Fruit fly (Drosophila melanogaster) whole organism, embryonic: ENCODE data around the gene CG13097.

Experiments
- Ada2b ChIP-seq: fragments of 200-800 bp; sonication (Bioruptor generic); IDR thresholded peaks from 2 replicates; pipeline ENCODE4 v1.3.6; 2022; ENCODE audit warnings: missing biosample characterization, missing genetic modification characterization
- B-H2 ChIP-seq: fragments of 200-800 bp; sonication (Bioruptor generic); optimal IDR thresholded peaks from 2 replicates; lab custom pipeline; 2018; ENCODE audit warnings: missing biosample characterization, mild to moderate bottlenecking, missing genetic modification characterization
- CG10209 ChIP-seq: fragments of 200-800 bp; sonication (Bioruptor generic); optimal IDR thresholded peaks from 3 replicates; lab custom pipeline; 2017; ENCODE audit warnings: missing biosample characterization, mild to moderate bottlenecking, missing genetic modification characterization, missing genetic modification reagents
- CG10267 ChIP-seq: fragments of 200-800 bp; sonication (Bioruptor generic); optimal IDR thresholded peaks from 2 replicates; lab custom pipeline; 2018; ENCODE audit warnings: missing biosample characterization, mild to moderate bottlenecking, missing genetic modification characterization, moderate library complexity
- CG10654 ChIP-seq: fragments of 200-800 bp; sonication (Bioruptor generic); optimal IDR thresholded peaks from 2 replicates; lab custom pipeline; 2016; ENCODE audit warnings: missing biosample characterization, missing genetic modification characterization
- CG11398 ChIP-seq: fragments of 200-800 bp; sonication (Bioruptor generic); optimal IDR thresholded peaks from 2 replicates; lab custom pipeline; 2016; ENCODE audit warnings: missing biosample characterization, missing genetic modification characterization
- CG11560 ChIP-seq: fragments of 200-800 bp; sonication (Bioruptor generic); IDR thresholded peaks from 3 replicates; pipeline ENCODE4 v1.3.6; 2022; ENCODE audit warnings: missing biosample characterization, missing genetic modification characterization
- CG12659 ChIP-seq: fragments of 200-800 bp; sonication (Bioruptor generic); optimal IDR thresholded peaks from 3 replicates; lab custom pipeline; 2017; ENCODE audit warnings: mild to moderate bottlenecking, missing biosample characterization, missing genetic modification reagents, missing genetic modification characterization
- CG12769 ChIP-seq: fragments of 200-800 bp; sonication (Bioruptor generic); optimal IDR thresholded peaks from 2 replicates; lab custom pipeline; 2019; ENCODE audit warnings: missing biosample characterization, mild to moderate bottlenecking, missing genetic modification characterization, moderate library complexity
- CG13287 ChIP-seq: fragments of 200-800 bp; sonication (Bioruptor generic); IDR thresholded peaks from 2 replicates; pipeline ENCODE4 v1.3.6; 2022; ENCODE audit warnings: missing biosample characterization, missing genetic modification characterization; ENCODE audit not compliant: partially characterized antibody
- CG15479 ChIP-seq: fragments of 200-800 bp; sonication (Bioruptor generic); optimal IDR thresholded peaks from 3 replicates; lab custom pipeline; 2019; ENCODE audit warnings: missing biosample characterization, mild to moderate bottlenecking, missing genetic modification characterization, moderate library complexity
- CG2875 ChIP-seq: fragments of 200-800 bp; sonication (Bioruptor generic); optimal IDR thresholded peaks from 2 replicates; lab custom pipeline; 2017; ENCODE audit warnings: missing biosample characterization, mild to moderate bottlenecking, missing genetic modification characterization, missing genetic modification reagents
- CG2889 ChIP-seq: fragments of 200-800 bp; sonication (Bioruptor generic); IDR thresholded peaks from 3 replicates; pipeline ENCODE4 v1.3.6; 2022; ENCODE audit warnings: missing biosample characterization, missing genetic modification characterization
- CG30403 ChIP-seq: fragments of 200-800 bp; sonication (Bioruptor generic); optimal IDR thresholded peaks from 3 replicates; lab custom pipeline; 2016; ENCODE audit warnings: missing biosample characterization, missing genetic modification characterization
- CG34422 ChIP-seq: fragments of 200-800 bp; sonication (Bioruptor generic); IDR thresholded peaks from 3 replicates; pipeline ENCODE4 v1.3.6; 2022; ENCODE audit warnings: missing biosample characterization, missing genetic modification characterization
- CG4328 ChIP-seq: fragments of 200-800 bp; sonication (Bioruptor generic); optimal IDR thresholded peaks from 3 replicates; lab custom pipeline; 2017; ENCODE audit warnings: missing biosample characterization, missing genetic modification reagents, missing genetic modification characterization
- CG6272 ChIP-seq: fragments of 200-800 bp; sonication (Bioruptor generic); IDR thresholded peaks from 2 replicates; pipeline ENCODE4 v1.3.6; 2022; ENCODE audit warnings: missing biosample characterization, missing genetic modification characterization
- CG8089 ChIP-seq: fragments of 200-800 bp; sonication (Bioruptor generic); optimal IDR thresholded peaks from 3 replicates; lab custom pipeline; 2016; ENCODE audit warnings: missing biosample characterization, missing genetic modification characterization
- CG8290 ChIP-seq, 3 experiments: fragments of 200-800 bp; sonication (Bioruptor generic); optimal IDR thresholded peaks; 2 replicates each; lab custom pipeline; 2016 to 2019; ENCODE audit warnings: missing biosample characterization in 3 of 3, missing genetic modification characterization in 3 of 3, mild to moderate bottlenecking in 2 of 3, moderate library complexity in 1 of 3
- CG8924 ChIP-seq: fragments of 200-800 bp; optimal IDR thresholded peaks from 3 replicates; lab custom pipeline; 2019; ENCODE audit warnings: missing biosample characterization, mild to moderate bottlenecking, missing genetic modification characterization, moderate library complexity
- CG9437 ChIP-seq: fragments of 200-800 bp; sonication (Bioruptor generic); optimal IDR thresholded peaks from 2 replicates; lab custom pipeline; 2018; ENCODE audit warnings: missing biosample characterization, mild to moderate bottlenecking, missing genetic modification characterization
- E2f1 ChIP-seq: fragments of 200-800 bp; sonication (Bioruptor generic); IDR thresholded peaks from 2 replicates; pipeline ENCODE4 v1.3.6; 2022; ENCODE audit warnings: missing biosample characterization, missing genetic modification characterization
- ERR ChIP-seq: fragments of 200-800 bp; sonication (Bioruptor generic); optimal IDR thresholded peaks from 2 replicates; lab custom pipeline; 2016; ENCODE audit warnings: missing biosample characterization, missing genetic modification characterization
- Eip74EF ChIP-seq, 2 experiments: fragments of 200-800 bp in 1 of 2; fragments of >200 bp in 1 of 2; sonication (Bioruptor generic) in 1 of 2; optimal IDR thresholded peaks; 2 replicates each; lab custom pipeline; 2017 to 2019; ENCODE audit warnings: missing biosample characterization in 2 of 2, missing genetic modification characterization in 2 of 2, mild to moderate bottlenecking in 1 of 2, moderate library complexity in 1 of 2
- Ets97D ChIP-seq: fragments of 200-800 bp; sonication (Bioruptor generic); optimal IDR thresholded peaks from 3 replicates; lab custom pipeline; 2016; ENCODE audit warnings: missing biosample characterization, missing genetic modification characterization
- Gsc ChIP-seq: fragments of 200-800 bp; sonication (Bioruptor generic); IDR thresholded peaks from 2 replicates; pipeline ENCODE4 v1.3.6; 2022; ENCODE audit warnings: missing biosample characterization, missing genetic modification characterization
- Hey ChIP-seq: fragments of 200-800 bp; sonication (Bioruptor generic); optimal IDR thresholded peaks from 3 replicates; lab custom pipeline; 2018; ENCODE audit warnings: missing biosample characterization, mild to moderate bottlenecking, missing genetic modification characterization
- Hr78 ChIP-seq, 2 experiments: fragments of 200-800 bp in 1 of 2; fragments of >200 bp in 1 of 2; sonication (Bioruptor generic) in 1 of 2; optimal IDR thresholded peaks; 2 replicates each; lab custom pipeline; 2017 to 2019; ENCODE audit warnings: missing biosample characterization in 2 of 2, missing genetic modification characterization in 2 of 2, mild to moderate bottlenecking in 1 of 2, moderate library complexity in 1 of 2
- Nf-YB ChIP-seq: fragments of 200-800 bp; sonication (Bioruptor generic); optimal IDR thresholded peaks from 3 replicates; lab custom pipeline; 2019; ENCODE audit warnings: missing biosample characterization, mild to moderate bottlenecking, missing genetic modification characterization, moderate library complexity
- Sry-β ChIP-seq: fragments of 200-800 bp; sonication (Bioruptor generic); optimal IDR thresholded peaks from 2 replicates; lab custom pipeline; 2018; ENCODE audit warnings: missing biosample characterization, mild to moderate bottlenecking, missing genetic modification characterization, moderate library complexity
- Sry-δ ChIP-seq: fragments of 200-800 bp; sonication (Bioruptor generic); optimal IDR thresholded peaks from 2 replicates; lab custom pipeline; 2016; ENCODE audit warnings: missing biosample characterization, missing genetic modification characterization
- bcd ChIP-seq: fragments of 200-800 bp; sonication (Bioruptor generic); optimal IDR thresholded peaks from 2 replicates; lab custom pipeline; 2017; ENCODE audit warnings: missing biosample characterization, mild to moderate bottlenecking, missing genetic modification characterization
- chif ChIP-seq, 2 experiments: fragments of 200-800 bp; sonication (Bioruptor generic); optimal IDR thresholded peaks; 3 replicates each; lab custom pipeline; 2016; ENCODE audit warnings: missing biosample characterization in 2 of 2, missing genetic modification characterization in 2 of 2
- chn ChIP-seq: fragments of 200-800 bp; sonication (Bioruptor generic); optimal IDR thresholded peaks from 2 replicates; lab custom pipeline; 2016; ENCODE audit warnings: missing biosample characterization, missing genetic modification characterization
- da ChIP-seq: fragments of 200-800 bp; sonication (Bioruptor generic); optimal IDR thresholded peaks from 2 replicates; lab custom pipeline; 2016; ENCODE audit warnings: missing biosample characterization, missing genetic modification characterization
- dm ChIP-seq: fragments of 200-800 bp; sonication (Bioruptor generic); optimal IDR thresholded peaks from 3 replicates; lab custom pipeline; 2016; ENCODE audit warnings: missing biosample characterization, missing genetic modification characterization
- emc ChIP-seq: fragments of 200-800 bp; sonication (Bioruptor generic); optimal IDR thresholded peaks from 2 replicates; lab custom pipeline; 2016; ENCODE audit warnings: missing biosample characterization, missing genetic modification characterization
- ems ChIP-seq: fragments of 200-800 bp; sonication (Bioruptor generic); optimal IDR thresholded peaks from 3 replicates; lab custom pipeline; 2016; ENCODE audit warnings: missing biosample characterization, missing genetic modification characterization
- en ChIP-seq: fragments of 200-800 bp; sonication (Bioruptor generic); optimal IDR thresholded peaks from 2 replicates; lab custom pipeline; 2016; ENCODE audit warnings: missing biosample characterization, missing genetic modification characterization
- ewg ChIP-seq: fragments of 200-800 bp; sonication (Bioruptor generic); optimal IDR thresholded peaks from 3 replicates; lab custom pipeline; 2017; ENCODE audit warnings: mild to moderate bottlenecking, missing biosample characterization, missing genetic modification reagents, missing genetic modification characterization
- grau ChIP-seq: fragments of 200-800 bp; optimal IDR thresholded peaks from 3 replicates; lab custom pipeline; 2019; ENCODE audit warnings: missing biosample characterization, mild to moderate bottlenecking, missing genetic modification characterization, moderate library complexity
- ham ChIP-seq: fragments of 200-800 bp; sonication (Bioruptor generic); IDR thresholded peaks from 2 replicates; pipeline ENCODE4 v1.3.6; 2022; ENCODE audit warnings: missing biosample characterization, missing genetic modification characterization
- klu ChIP-seq: fragments of 200-800 bp; sonication (Bioruptor generic); IDR thresholded peaks from 2 replicates; pipeline ENCODE4 v1.3.6; 2022; ENCODE audit warnings: missing biosample characterization, missing genetic modification characterization
- lab ChIP-seq: fragments of 200-800 bp; sonication (Bioruptor generic); optimal IDR thresholded peaks from 3 replicates; lab custom pipeline; 2017; ENCODE audit warnings: missing biosample characterization, missing genetic modification characterization, mild to moderate bottlenecking, moderate library complexity, missing genetic modification reagents
- otp ChIP-seq: fragments of 200-800 bp; sonication (Bioruptor generic); IDR thresholded peaks from 3 replicates; pipeline ENCODE4, ENCODE4 v1.3.6; 2022; ENCODE audit warnings: missing biosample characterization, missing genetic modification characterization
- peb ChIP-seq: fragments of 200-800 bp; sonication (Bioruptor generic); IDR thresholded peaks from 2 replicates; pipeline ENCODE4 v1.3.6; 2022; ENCODE audit warnings: missing biosample characterization, missing genetic modification characterization
- ranshi ChIP-seq: fragments of 200-800 bp; sonication (Bioruptor generic); IDR thresholded peaks from 2 replicates; pipeline ENCODE4 v1.3.6; 2022; ENCODE audit warnings: missing biosample characterization, missing genetic modification characterization
- tna ChIP-seq: fragments of 200-800 bp; sonication (Bioruptor generic); IDR thresholded peaks from 2 replicates; pipeline ENCODE4 v1.3.6; 2022; ENCODE audit warnings: missing biosample characterization, missing genetic modification characterization; ENCODE audit not compliant: partially characterized antibody
- toy ChIP-seq: fragments of 200-800 bp; sonication (Bioruptor generic); IDR thresholded peaks from 2 replicates; pipeline ENCODE4 v1.3.6; 2022; ENCODE audit warnings: missing biosample characterization, missing genetic modification characterization
- zf30C ChIP-seq: fragments of 200-800 bp; sonication (Bioruptor generic); optimal IDR thresholded peaks from 3 replicates; lab custom pipeline; 2018; ENCODE audit warnings: missing biosample characterization, mild to moderate bottlenecking, missing genetic modification characterization

Gene CG13097

DNA sequence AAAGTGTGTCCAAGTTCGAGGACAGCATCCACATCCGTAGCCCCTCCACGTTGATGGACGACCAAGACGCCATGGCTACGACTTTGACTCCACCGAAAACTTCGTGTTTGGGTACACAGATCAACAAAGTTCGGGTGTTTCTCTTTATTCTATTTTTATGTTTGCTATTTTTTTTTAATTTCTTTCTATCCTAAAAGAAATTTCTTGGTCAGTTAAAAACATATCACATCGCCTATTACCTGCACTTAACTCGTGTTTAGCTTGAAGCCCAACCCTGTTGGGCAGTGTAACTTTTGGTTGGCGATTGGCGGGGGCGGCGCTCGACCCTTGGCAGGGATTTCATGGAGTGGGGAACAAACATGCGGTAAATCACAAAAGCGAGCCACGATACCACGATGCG is 41.2 kb downstream of the CG13097 start (continued):
- 0 out of 2 replicates have a peak, but pooled peaks have one; percentile 20 for TF ChIP-seq Gsc (GFP tag; lab: Robert Waterston, UW)
- peak; percentile 4 for TF ChIP-seq ems
- no peak for TF ChIP-seq ERR (GFP tag; lab: Kevin White, UChicago)
- TF ChIP-seq CG12769 (tag; lab: Kevin White, UChicago), result no peak
- peak; percentile 22 for TF ChIP-seq CG8924 (tag; lab: Kevin White, UChicago)
- TF ChIP-seq Sry-δ (GFP tag; lab: Kevin White, UChicago), result no peak
- TF ChIP-seq otp, result peak; percentile 75
- TF ChIP-seq CG10209 (GFP tag; lab: Kevin White, UChicago), result peak; percentile 25
- peak; percentile 38; the same call in 1 of the 2 replicates for TF ChIP-seq peb (GFP tag; lab: Robert Waterston, UW)
- no peak for TF ChIP-seq CG12659 (GFP tag; lab: Kevin White, UChicago)
- no peak for TF ChIP-seq CG15479 (GFP tag; lab: Kevin White, UChicago)
- no peak for TF ChIP-seq dm (GFP tag; lab: Kevin White, UChicago)
- TF ChIP-seq klu (GFP tag; lab: Robert Waterston, UW), result peak; percentile 45; the same call in 1 of the 2 replicates
- TF ChIP-seq CG6272 (GFP tag; lab: Robert Waterston, UW), result peak; percentile 57
- peak in 1 of 2 experiments; percentile 30 for TF ChIP-seq Eip74EF (GFP tag; optimal IDR thresholded peaks at IDR 0.05; lab: Kevin White, UChicago)
- TF ChIP-seq CG11560 (tag; lab: Robert Waterston, UW), result peak; percentile 47; the same call in 1 of the 3 replicates
- no peak for TF ChIP-seq Sry-β (GFP tag; lab: Kevin White, UChicago)
- TF ChIP-seq CG2889 (GFP tag; lab: Robert Waterston, UW), result peak; percentile 49; the same call in 1 of the 3 replicates
- no peak for TF ChIP-seq chn (GFP tag; lab: Kevin White, UChicago)
- no peak for TF ChIP-seq CG11398
- no peak for TF ChIP-seq da
- TF ChIP-seq toy (GFP tag; lab: Robert Waterston, UW), result no peak
- no peak for TF ChIP-seq en
- no peak for TF ChIP-seq Ada2b
- no peak for TF ChIP-seq Ets97D (GFP tag; lab: Kevin White, UChicago)
- TF ChIP-seq CG10654 (GFP tag; lab: Kevin White, UChicago), result no peak
- TF ChIP-seq CG4328 (GFP tag; lab: Kevin White, UChicago), result no peak
- TF ChIP-seq Nf-YB (GFP tag; lab: Kevin White, UChicago), result peak; percentile 31
- no peak for TF ChIP-seq CG8290 (GFP tag; optimal IDR thresholded peaks at IDR 0.05; lab: Kevin White, UChicago)
- TF ChIP-seq CG8290 (tag; optimal IDR thresholded peaks at IDR 0.05; lab: Kevin White, UChicago), result no peak
- TF ChIP-seq CG10267 (tag; lab: Kevin White, UChicago), result peak; percentile 47
- TF ChIP-seq CG34422 (GFP tag; lab: Robert Waterston, UW), result peak; percentile 59; the same call in 2 of the 3 replicates
- peak; percentile 54 for TF ChIP-seq E2f1
- peak; percentile 76 for TF ChIP-seq lab
- no peak for TF ChIP-seq ewg
- TF ChIP-seq tna (GFP tag; lab: Robert Waterston, UW), result no peak
- no peak for TF ChIP-seq zf30C (GFP tag; lab: Kevin White, UChicago)
- TF ChIP-seq CG30403 (GFP tag; lab: Kevin White, UChicago), result peak; percentile 37
- TF ChIP-seq ranshi (GFP tag; lab: Robert Waterston, UW), result peak; percentile 30; the same call in 1 of the 2 replicates
- TF ChIP-seq B-H2 (GFP tag; lab: Kevin White, UChicago), result no peak
- TF ChIP-seq Hr78 (GFP tag; optimal IDR thresholded peaks at IDR 0.05; lab: Kevin White, UChicago), result no peak
- peak in 1 of 2 experiments; percentile 24 for TF ChIP-seq chif (GFP tag; optimal IDR thresholded peaks at IDR 0.05; lab: Kevin White, UChicago)
- TF ChIP-seq CG9437 (GFP tag; lab: Kevin White, UChicago), result no peak
- TF ChIP-seq Hey (tag; lab: Kevin White, UChicago), result no peak
- TF ChIP-seq grau (tag; lab: Kevin White, UChicago), result peak; percentile 27
- no peak for TF ChIP-seq ham (GFP tag; lab: Robert Waterston, UW)
- peak; percentile 36 for TF ChIP-seq bcd (GFP tag; lab: Kevin White, UChicago)
- no peak for TF ChIP-seq CG8089 (GFP tag; lab: Kevin White, UChicago)
- no peak for TF ChIP-seq emc
- no peak for TF ChIP-seq CG13287
- TF ChIP-seq CG2875, result peak; percentile 28
